Fruit fly (Drosophila melanogaster) whole organism, embryonic: ENCODE measurements around the gene Lamtor4.
A peak's percentile ranks its signal among the peaks of the same experiment; 100 is the strongest.

Source experiments
- ATbp ChIP-seq: fragments of 200-800 bp; sonication (Bioruptor generic); optimal IDR thresholded peaks from 2 replicates; lab custom pipeline; 2017; ENCODE audit warnings: missing biosample characterization, mild to moderate bottlenecking, missing genetic modification characterization, missing genetic modification reagents
- CG10366 ChIP-seq: fragments of 200-800 bp; sonication (Bioruptor generic); IDR thresholded peaks from 2 replicates; pipeline ENCODE4 v1.3.6; 2022; ENCODE audit warnings: missing biosample characterization, missing genetic modification characterization
- CG11398 ChIP-seq: fragments of 200-800 bp; sonication (Bioruptor generic); optimal IDR thresholded peaks from 2 replicates; lab custom pipeline; 2016; ENCODE audit warnings: missing biosample characterization, missing genetic modification characterization
- CG12744 ChIP-seq: fragments of 200-800 bp; sonication (Bioruptor generic); optimal IDR thresholded peaks from 2 replicates; lab custom pipeline; 2016; ENCODE audit warnings: missing biosample characterization, missing genetic modification characterization
- CG14050 ChIP-seq: fragments of 200-800 bp; sonication (Bioruptor generic); IDR thresholded peaks from 3 replicates; pipeline ENCODE4 v1.3.6; 2022; ENCODE audit warnings: missing biosample characterization, missing genetic modification characterization
- CG15696 ChIP-seq: fragments of 200-800 bp; sonication (Bioruptor generic); optimal IDR thresholded peaks from 2 replicates; lab custom pipeline; 2019; ENCODE audit warnings: missing biosample characterization, mild to moderate bottlenecking, missing genetic modification characterization, moderate library complexity
- CG17328 ChIP-seq: fragments of 200-800 bp; sonication (Bioruptor generic); IDR thresholded peaks from 2 replicates; pipeline ENCODE4 v1.3.6; 2022; ENCODE audit warnings: missing biosample characterization, missing genetic modification characterization
- CG18599 ChIP-seq: fragments of 200-800 bp; sonication (Bioruptor generic); optimal IDR thresholded peaks from 3 replicates; lab custom pipeline; 2017; ENCODE audit warnings: missing biosample characterization, missing genetic modification characterization, mild to moderate bottlenecking, moderate library complexity, missing genetic modification reagents
- CG18619 ChIP-seq: fragments of 200-800 bp; sonication (Bioruptor generic); optimal IDR thresholded peaks from 3 replicates; lab custom pipeline; 2017; ENCODE audit warnings: missing biosample characterization, mild to moderate bottlenecking, missing genetic modification characterization
- CG2199 ChIP-seq: fragments of 200-800 bp; sonication (Bioruptor generic); IDR thresholded peaks from 3 replicates; pipeline ENCODE4 v1.3.6; 2022; ENCODE audit warnings: missing biosample characterization, missing genetic modification characterization
- CG2202 ChIP-seq: fragments of 200-800 bp; sonication (Bioruptor generic); optimal IDR thresholded peaks from 2 replicates; lab custom pipeline; 2018; ENCODE audit warnings: missing biosample characterization, mild to moderate bottlenecking, missing genetic modification characterization
- CG30403 ChIP-seq: fragments of 200-800 bp; sonication (Bioruptor generic); optimal IDR thresholded peaks from 3 replicates; lab custom pipeline; 2016; ENCODE audit warnings: missing biosample characterization, missing genetic modification characterization
- CG3163 ChIP-seq: fragments of 200-800 bp; sonication (Bioruptor generic); optimal IDR thresholded peaks from 3 replicates; lab custom pipeline; 2016; ENCODE audit warnings: missing biosample characterization, missing genetic modification characterization
- CG32532 ChIP-seq: fragments of 200-800 bp; sonication (Bioruptor generic); IDR thresholded peaks from 2 replicates; pipeline ENCODE4 v1.3.6; 2022; ENCODE audit warnings: missing biosample characterization, missing genetic modification characterization
- CG34376 ChIP-seq: fragments of 200-800 bp; sonication (Bioruptor generic); optimal IDR thresholded peaks from 2 replicates; lab custom pipeline; 2018; ENCODE audit warnings: missing biosample characterization, mild to moderate bottlenecking, missing genetic modification characterization
- CG43689 ChIP-seq: fragments of 200-800 bp; sonication (Bioruptor generic); IDR thresholded peaks from 2 replicates; pipeline ENCODE4 v1.3.6; 2022; ENCODE audit warnings: missing biosample characterization, missing genetic modification characterization
- CG6654 ChIP-seq: fragments of 200-800 bp; sonication (Bioruptor generic); optimal IDR thresholded peaks from 2 replicates; lab custom pipeline; 2017; ENCODE audit warnings: missing biosample characterization, mild to moderate bottlenecking, missing genetic modification characterization
- CG6791 ChIP-seq: fragments of 200-800 bp; sonication (Bioruptor generic); IDR thresholded peaks from 3 replicates; pipeline ENCODE4 v1.3.6; 2022; ENCODE audit warnings: missing biosample characterization, missing genetic modification characterization; ENCODE audit not compliant: partially characterized antibody
- CG7357 ChIP-seq: fragments of 200-800 bp; sonication (Bioruptor generic); IDR thresholded peaks from 3 replicates; pipeline ENCODE4 v1.3.6; 2022; ENCODE audit warnings: missing biosample characterization, missing genetic modification characterization
- CG7745 ChIP-seq: fragments of 200-800 bp; sonication (Bioruptor generic); optimal IDR thresholded peaks from 2 replicates; lab custom pipeline; 2018; ENCODE audit warnings: missing biosample characterization, mild to moderate bottlenecking, missing genetic modification characterization, moderate library complexity
- CG7963 ChIP-seq: fragments of 200-800 bp; sonication (Bioruptor generic); IDR thresholded peaks from 3 replicates; pipeline ENCODE4 v1.3.6; 2022; ENCODE audit warnings: missing biosample characterization, missing genetic modification characterization; ENCODE audit not compliant: partially characterized antibody
- CG8281 ChIP-seq: fragments of 200-800 bp; sonication (Bioruptor generic); optimal IDR thresholded peaks from 2 replicates; lab custom pipeline; 2018; ENCODE audit warnings: missing biosample characterization, mild to moderate bottlenecking, missing genetic modification characterization, moderate library complexity
- CG8359 ChIP-seq: fragments of 200-800 bp; sonication (Bioruptor generic); optimal IDR thresholded peaks from 2 replicates; lab custom pipeline; 2017; ENCODE audit warnings: missing biosample characterization, mild to moderate bottlenecking, missing genetic modification characterization, borderline replicate concordance
- CG8388 ChIP-seq: fragments of 200-800 bp; sonication (Bioruptor generic); optimal IDR thresholded peaks from 2 replicates; lab custom pipeline; 2019; ENCODE audit warnings: missing biosample characterization, mild to moderate bottlenecking, missing genetic modification characterization, moderate library complexity
- CG9876 ChIP-seq: fragments of 200-800 bp; sonication (Bioruptor generic); optimal IDR thresholded peaks from 2 replicates; lab custom pipeline; 2016; ENCODE audit warnings: missing biosample characterization, missing genetic modification characterization
- D19B ChIP-seq: fragments of 200-800 bp; sonication (Bioruptor generic); optimal IDR thresholded peaks from 2 replicates; lab custom pipeline; 2017; ENCODE audit warnings: missing biosample characterization, mild to moderate bottlenecking, missing genetic modification characterization
- Ets65A ChIP-seq: fragments of 200-800 bp; sonication (Bioruptor generic); peaks from one replicate; lab custom pipeline; 2016; ENCODE audit warnings: missing biosample characterization, missing genetic modification characterization
- HmgZ ChIP-seq: fragments of 200-800 bp; sonication (Bioruptor generic); optimal IDR thresholded peaks from 2 replicates; lab custom pipeline; 2018; ENCODE audit warnings: missing biosample characterization, mild to moderate bottlenecking, missing genetic modification characterization
- Lhr ChIP-seq: fragments of 200-800 bp; sonication (Bioruptor generic); optimal IDR thresholded peaks from 3 replicates; lab custom pipeline; 2017; ENCODE audit warnings: mild to moderate bottlenecking, missing biosample characterization, missing genetic modification reagents, missing genetic modification characterization
- Mad ChIP-seq: fragments of 200-800 bp; sonication (Bioruptor generic); optimal IDR thresholded peaks from 2 replicates; lab custom pipeline; 2016; ENCODE audit warnings: missing biosample characterization, missing genetic modification characterization
- Meics ChIP-seq: fragments of 200-800 bp; sonication (Bioruptor generic); optimal IDR thresholded peaks from 2 replicates; lab custom pipeline; 2017; ENCODE audit warnings: missing biosample characterization, mild to moderate bottlenecking, missing genetic modification characterization
- Mrtf ChIP-seq: fragments of 200-800 bp; sonication (Bioruptor generic); IDR thresholded peaks from 3 replicates; pipeline ENCODE4 v1.3.6; 2022; ENCODE audit warnings: missing biosample characterization, missing genetic modification characterization
- Nf-YB ChIP-seq: fragments of 200-800 bp; sonication (Bioruptor generic); optimal IDR thresholded peaks from 3 replicates; lab custom pipeline; 2019; ENCODE audit warnings: missing biosample characterization, mild to moderate bottlenecking, missing genetic modification characterization, moderate library complexity
- Nf-YC ChIP-seq: fragments of 200-800 bp; optimal IDR thresholded peaks from 3 replicates; lab custom pipeline; 2019; ENCODE audit warnings: missing biosample characterization, mild to moderate bottlenecking, missing genetic modification characterization, moderate library complexity
- Pdp1 ChIP-seq, 2 experiments: fragments of 200-800 bp; sonication (Bioruptor generic); optimal IDR thresholded peaks; 3 replicates each; lab custom pipeline; 2016; ENCODE audit warnings: missing biosample characterization in 2 of 2, missing genetic modification characterization in 2 of 2, mild to moderate bottlenecking in 1 of 2, moderate library complexity in 1 of 2
- al ChIP-seq: fragments of 200-800 bp; sonication (Bioruptor generic); IDR thresholded peaks from 2 replicates; pipeline ENCODE4 v1.3.6; 2022; ENCODE audit warnings: missing biosample characterization, missing genetic modification characterization
- bbx ChIP-seq: fragments of 200-800 bp; sonication (Bioruptor generic); IDR thresholded peaks from 2 replicates; pipeline ENCODE4 v1.3.6; 2022; ENCODE audit warnings: missing biosample characterization, missing genetic modification characterization; ENCODE audit not compliant: partially characterized antibody
- bcd ChIP-seq: fragments of 200-800 bp; sonication (Bioruptor generic); optimal IDR thresholded peaks from 2 replicates; lab custom pipeline; 2017; ENCODE audit warnings: missing biosample characterization, mild to moderate bottlenecking, missing genetic modification characterization
- cad ChIP-seq: fragments of >200 bp; optimal IDR thresholded peaks from 2 replicates; lab custom pipeline; 2017; ENCODE audit warnings: missing biosample characterization, missing genetic modification characterization
- caup ChIP-seq: fragments of 200-800 bp; sonication (Bioruptor generic); optimal IDR thresholded peaks from 3 replicates; lab custom pipeline; 2017; ENCODE audit warnings: missing biosample characterization, mild to moderate bottlenecking, missing genetic modification characterization, moderate library complexity; ENCODE audit not compliant: severe bottlenecking
- dmrt99B ChIP-seq: fragments of 200-800 bp; sonication (Bioruptor generic); optimal IDR thresholded peaks from 2 replicates; lab custom pipeline; 2018; ENCODE audit warnings: missing biosample characterization, mild to moderate bottlenecking, missing genetic modification characterization, moderate library complexity
- gce ChIP-seq: fragments of 200-800 bp; sonication (Bioruptor generic); IDR thresholded peaks from 3 replicates; pipeline ENCODE4 v1.3.6; 2022; ENCODE audit warnings: missing biosample characterization, missing genetic modification characterization
- kni ChIP-seq: fragments of 200-800 bp; sonication (Bioruptor generic); optimal IDR thresholded peaks from 3 replicates; lab custom pipeline; 2017; ENCODE audit warnings: mild to moderate bottlenecking, missing biosample characterization, missing genetic modification reagents, missing genetic modification characterization
- knrl ChIP-seq: fragments of 200-800 bp; sonication (Bioruptor generic); IDR thresholded peaks from 3 replicates; pipeline ENCODE4 v1.3.6; 2022; ENCODE audit warnings: missing biosample characterization, missing genetic modification characterization; ENCODE audit not compliant: partially characterized antibody
- mam ChIP-seq: fragments of 200-800 bp; sonication (Bioruptor generic); optimal IDR thresholded peaks from 3 replicates; lab custom pipeline; 2016; ENCODE audit warnings: missing biosample characterization, missing genetic modification characterization
- mirr ChIP-seq: fragments of 200-800 bp; sonication (Bioruptor generic); optimal IDR thresholded peaks from 3 replicates; lab custom pipeline; 2018; ENCODE audit warnings: missing biosample characterization, mild to moderate bottlenecking, missing genetic modification characterization
- pb ChIP-seq: fragments of 200-800 bp; sonication (Bioruptor generic); optimal IDR thresholded peaks from 3 replicates; lab custom pipeline; 2016; ENCODE audit warnings: missing biosample characterization, missing genetic modification characterization
- pzg ChIP-seq: fragments of 200-800 bp; sonication (Bioruptor generic); optimal IDR thresholded peaks from 3 replicates; lab custom pipeline; 2018; ENCODE audit warnings: missing biosample characterization, mild to moderate bottlenecking, missing genetic modification characterization, moderate library complexity
- unpg ChIP-seq: fragments of 200-800 bp; sonication (Bioruptor generic); optimal IDR thresholded peaks from 3 replicates; lab custom pipeline; 2018; ENCODE audit warnings: missing biosample characterization, mild to moderate bottlenecking, missing genetic modification characterization, moderate library complexity
- zf30C ChIP-seq: fragments of 200-800 bp; sonication (Bioruptor generic); optimal IDR thresholded peaks from 3 replicates; lab custom pipeline; 2018; ENCODE audit warnings: missing biosample characterization, mild to moderate bottlenecking, missing genetic modification characterization

Gene Lamtor4

DNA sequence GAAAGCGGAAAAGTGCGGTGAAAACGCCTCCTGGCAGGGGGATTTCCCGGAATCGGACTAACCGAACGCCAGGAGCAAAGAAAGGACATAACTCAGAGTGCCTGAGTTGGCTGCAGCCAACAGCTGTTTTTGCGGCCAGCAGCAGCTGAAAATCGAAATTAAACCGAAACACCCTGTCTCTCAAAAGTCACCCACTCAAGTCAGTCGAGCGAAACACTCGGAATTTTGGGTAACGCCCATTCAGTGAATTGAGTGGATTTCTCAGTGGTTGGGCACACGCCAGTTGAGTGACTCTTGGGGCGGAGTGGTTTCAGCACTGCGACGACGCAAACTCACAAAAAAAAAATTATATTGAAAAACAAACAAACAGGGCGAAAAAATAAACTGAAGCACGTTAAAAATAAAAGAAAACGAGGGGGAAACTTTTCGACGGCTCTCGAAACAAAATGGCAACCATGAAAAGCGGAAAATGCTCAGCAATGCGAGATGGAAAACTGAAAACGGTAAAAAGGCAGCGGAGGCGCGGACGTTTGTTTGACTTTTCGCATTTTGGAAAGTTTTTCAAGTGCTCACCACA lies 17.9 kb upstream of the Lamtor4 start (continued):
- TF ChIP-seq unpg (GFP tag; lab: Kevin White, UChicago) (no peak), CG2199 (peak; percentile 57; the same call in 1 of the 3 replicates), CG6791 (peak; percentile 56; the same call in 1 of the 3 replicates), Mad (GFP tag; lab: Kevin White, UChicago) (no peak), bbx (GFP tag; lab: Robert Waterston, UW) (peak; percentile 46), kni (GFP tag; lab: Kevin White, UChicago) (no peak), CG10366 (peak; percentile 61), caup (GFP tag; lab: Kevin White, UChicago) (no peak), ATbp (GFP tag; lab: Kevin White, UChicago) (no peak), mam (no peak), CG9876 (GFP tag; lab: Kevin White, UChicago) (no peak), bcd (GFP tag; lab: Kevin White, UChicago) (no peak), cad (GFP tag; lab: Kevin White, UChicago) (peak; percentile 31), CG15696 (tag; lab: Kevin White, UChicago) (no peak), CG30403 (GFP tag; lab: Kevin White, UChicago) (no peak), D19B (GFP tag; lab: Kevin White, UChicago) (no peak), CG43689 (GFP tag; lab: Robert Waterston, UW) (no peak), Nf-YB (GFP tag; lab: Kevin White, UChicago) (peak; percentile 89), gce (GFP tag; lab: Robert Waterston, UW) (no peak), mirr (no peak), Ets65A (GFP tag; lab: Kevin White, UChicago) (no peak), al (GFP tag; lab: Robert Waterston, UW) (no peak), CG7963 (GFP tag; lab: Robert Waterston, UW) (no peak), CG3163 (GFP tag; lab: Kevin White, UChicago) (no peak), zf30C (GFP tag; lab: Kevin White, UChicago) (no peak), CG11398 (GFP tag; lab: Kevin White, UChicago) (no peak), knrl (GFP tag; lab: Robert Waterston, UW) (no peak), CG8281 (tag; lab: Kevin White, UChicago) (no peak), dmrt99B (tag; lab: Kevin White, UChicago) (no peak), CG6654 (GFP tag; lab: Kevin White, UChicago) (no peak), Mrtf (GFP tag; lab: Robert Waterston, UW) (no peak), CG32532 (no peak), CG8388 (GFP tag; lab: Kevin White, UChicago) (no peak), CG17328 (no peak), Lhr (GFP tag; lab: Kevin White, UChicago) (no peak), CG34376 (GFP tag; lab: Kevin White, UChicago) (peak; percentile 21), CG18599 (GFP tag; lab: Kevin White, UChicago) (no peak), CG12744 (GFP tag; lab: Kevin White, UChicago) (no peak), CG7357 (GFP tag; lab: Robert Waterston, UW) (no peak), CG2202 (no peak), CG8359 (GFP tag; lab: Kevin White, UChicago) (no peak), Meics (GFP tag; lab: Kevin White, UChicago) (no peak), CG7745 (tag; lab: Kevin White, UChicago) (no peak), pzg (GFP tag; lab: Kevin White, UChicago) (no peak), HmgZ (tag; lab: Kevin White, UChicago) (no peak), CG14050 (GFP tag; lab: Robert Waterston, UW) (no peak), CG18619 (no peak), Nf-YC (tag; lab: Kevin White, UChicago) (peak; percentile 88), pb (GFP tag; lab: Kevin White, UChicago) (no peak), Pdp1 (GFP tag; optimal IDR thresholded peaks at IDR 0.05; lab: Kevin White, UChicago) (no peak)
